In genomic region chr3R:8927817-8928625, dm6 we compare ENCODE assay signal across 1 fruit fly cellular context.
TF ChIP-seq lines count a peak whose summit lies in the region.

No protein-coding gene starts in this region.

TF ChIP-seq in whole organism, embryonic, 481 proteins besides CTCF, POLR2A, EP300 and RAD21 (continued from another document and continues in another):
- peak; percentile 44 for TF ChIP-seq mam (GFP tag; optimal IDR thresholded peaks at IDR 0.05; lab: Kevin White, UChicago)
- peak; percentile 80 for TF ChIP-seq CG4424 (GFP tag; optimal IDR thresholded peaks at IDR 0.05; lab: Kevin White, UChicago)
- TF ChIP-seq Deaf1 (tag; optimal IDR thresholded peaks at IDR 0.05; lab: Kevin White, UChicago): peak; percentile 38
- 0 out of 2 replicates have a peak, but pooled peaks have one; percentile 17 for TF ChIP-seq Ada2b (GFP tag; IDR thresholded peaks at IDR 0.05; lab: Robert Waterston, UW)
- peak; percentile 41 for TF ChIP-seq ewg (GFP tag; optimal IDR thresholded peaks at IDR 0.05; lab: Kevin White, UChicago)
- TF ChIP-seq amos (GFP tag; IDR thresholded peaks at IDR 0.05; lab: Robert Waterston, UW; ENCODE audit: partially characterized antibody): no peak
- TF ChIP-seq TFAM (GFP tag; optimal IDR thresholded peaks at IDR 0.05; lab: Kevin White, UChicago): no peak
- TF ChIP-seq dati (GFP tag; IDR thresholded peaks at IDR 0.05; lab: Robert Waterston, UW): 0 out of 2 replicates have a peak, but pooled peaks have one; percentile 15
- peak; percentile 69 for TF ChIP-seq CG10274 (GFP tag; optimal IDR thresholded peaks at IDR 0.05; lab: Kevin White, UChicago)
- TF ChIP-seq Awh (GFP tag; IDR thresholded peaks at IDR 0.05; lab: Robert Waterston, UW): no peak
- peak; percentile 68 for TF ChIP-seq CG7786 (GFP tag; optimal IDR thresholded peaks at IDR 0.05; lab: Kevin White, UChicago)
- TF ChIP-seq HHEX (GFP tag; optimal IDR thresholded peaks at IDR 0.05; lab: Kevin White, UChicago): peak; percentile 60
- peak; percentile 42 for TF ChIP-seq pb (GFP tag; optimal IDR thresholded peaks at IDR 0.05; lab: Kevin White, UChicago)
- TF ChIP-seq CG18619 (GFP tag; optimal IDR thresholded peaks at IDR 0.05; lab: Kevin White, UChicago): peak; percentile 53
- TF ChIP-seq CG12104 (GFP tag; optimal IDR thresholded peaks at IDR 0.05; lab: Kevin White, UChicago): peak; percentile 28
- TF ChIP-seq cas (GFP tag; IDR thresholded peaks at IDR 0.05; lab: Robert Waterston, UW): no peak
- TF ChIP-seq peb (GFP tag; IDR thresholded peaks at IDR 0.05; lab: Robert Waterston, UW): peak; percentile 69
- peak; percentile 35 for TF ChIP-seq NC2α (GFP tag; optimal IDR thresholded peaks at IDR 0.05; lab: Kevin White, UChicago)
- TF ChIP-seq vfl (GFP tag; optimal IDR thresholded peaks at IDR 0.05; lab: Kevin White, UChicago): peak; percentile 72
- peak; percentile 49 for TF ChIP-seq CG13296 (GFP tag; optimal IDR thresholded peaks at IDR 0.05; lab: Kevin White, UChicago)
- TF ChIP-seq Mes4 (GFP tag; optimal IDR thresholded peaks at IDR 0.05; lab: Kevin White, UChicago): peak; percentile 37
- TF ChIP-seq psq (GFP tag; optimal IDR thresholded peaks at IDR 0.05; lab: Kevin White, UChicago): no peak
- TF ChIP-seq tll (GFP tag; optimal IDR thresholded peaks at IDR 0.05; lab: Kevin White, UChicago): no peak
- peak in 1 of 2 experiments; percentile 10 for TF ChIP-seq crp (GFP tag; optimal IDR thresholded peaks at IDR 0.05; lab: Kevin White, UChicago)
- TF ChIP-seq bcd (GFP tag; optimal IDR thresholded peaks at IDR 0.05; lab: Kevin White, UChicago): peak; percentile 65
- TF ChIP-seq nerfin-1 (tag; optimal IDR thresholded peaks at IDR 0.05; lab: Kevin White, UChicago): peak; percentile 81
- TF ChIP-seq zen (tag; optimal IDR thresholded peaks at IDR 0.05; lab: Kevin White, UChicago): peak; percentile 96
- peak; percentile 80 for TF ChIP-seq zfh1 (GFP tag; IDR thresholded peaks at IDR 0.05; lab: Robert Waterston, UW)
- no peak for TF ChIP-seq Bgb (GFP tag; IDR thresholded peaks at IDR 0.05; lab: Robert Waterston, UW; ENCODE audit: partially characterized antibody)
- TF ChIP-seq seq (GFP tag; IDR thresholded peaks at IDR 0.05; lab: Robert Waterston, UW): peak; percentile 28; the same call in 1 of the 2 replicates
- TF ChIP-seq Dfd (GFP tag; optimal IDR thresholded peaks at IDR 0.05; lab: Kevin White, UChicago): no peak
- peak; percentile 84 for TF ChIP-seq CG8359 (GFP tag; optimal IDR thresholded peaks at IDR 0.05; lab: Kevin White, UChicago; ENCODE audit: borderline replicate concordance)
- TF ChIP-seq Hr39 (optimal IDR thresholded peaks at IDR 0.05; lab: Kevin White, UChicago): no peak
- no peak for TF ChIP-seq CG7928 (GFP tag; optimal IDR thresholded peaks at IDR 0.05; lab: Kevin White, UChicago)
- peak; percentile 0 for TF ChIP-seq CG2116 (GFP tag; optimal IDR thresholded peaks at IDR 0.05; lab: Kevin White, UChicago)
- peak; percentile 64 for TF ChIP-seq Usf (GFP tag; optimal IDR thresholded peaks at IDR 0.05; lab: Kevin White, UChicago)
- peak; percentile 3 for TF ChIP-seq CG1647 (GFP tag; optimal IDR thresholded peaks at IDR 0.05; lab: Kevin White, UChicago)
- TF ChIP-seq Mrtf (GFP tag; IDR thresholded peaks at IDR 0.05; lab: Robert Waterston, UW): peak; percentile 52; the same call in 1 of the 3 replicates
- peak; percentile 44 for TF ChIP-seq CG4730 (GFP tag; IDR thresholded peaks at IDR 0.05; lab: Robert Waterston, UW)
- peak; percentile 60 for TF ChIP-seq CG15073 (GFP tag; optimal IDR thresholded peaks at IDR 0.05; lab: Kevin White, UChicago)
- peak; percentile 48 for TF ChIP-seq CG12155 (GFP tag; optimal IDR thresholded peaks at IDR 0.05; lab: Kevin White, UChicago)
- no peak for TF ChIP-seq hth (optimal IDR thresholded peaks at IDR 0.05; lab: Kevin White, UChicago)
- peak; percentile 80 for TF ChIP-seq pfk (GFP tag; optimal IDR thresholded peaks at IDR 0.05; lab: Kevin White, UChicago)
- TF ChIP-seq CG2199 (GFP tag; IDR thresholded peaks at IDR 0.05; lab: Robert Waterston, UW): peak; percentile 92; the same call in 2 of the 3 replicates
- TF ChIP-seq CG11696 (GFP tag; IDR thresholded peaks at IDR 0.05; lab: Robert Waterston, UW): peak; percentile 99
- peak; percentile 73; the same call in 2 of the 4 replicates for TF ChIP-seq Gug (GFP tag; IDR thresholded peaks at IDR 0.05; lab: Robert Waterston, UW)
- TF ChIP-seq unc-4 (GFP tag; IDR thresholded peaks at IDR 0.05; lab: Robert Waterston, UW; ENCODE audit: partially characterized antibody): no peak
- TF ChIP-seq CG5180 (GFP tag; optimal IDR thresholded peaks at IDR 0.05; lab: Kevin White, UChicago): peak; percentile 23
- TF ChIP-seq gsb-n (tag; optimal IDR thresholded peaks at IDR 0.05; lab: Kevin White, UChicago): peak; percentile 82
- no peak for TF ChIP-seq Vsx1 (GFP tag; optimal IDR thresholded peaks at IDR 0.05; lab: Kevin White, UChicago)
- peak; percentile 41; the same call in 1 of the 2 replicates for TF ChIP-seq ttk (GFP tag; IDR thresholded peaks at IDR 0.05; lab: Robert Waterston, UW)
- peak; percentile 63 for TF ChIP-seq NfI (GFP tag; optimal IDR thresholded peaks at IDR 0.05; lab: Kevin White, UChicago)
- TF ChIP-seq CG7745 (tag; optimal IDR thresholded peaks at IDR 0.05; lab: Kevin White, UChicago): no peak
- TF ChIP-seq CG12236 (GFP tag; optimal IDR thresholded peaks at IDR 0.05; lab: Kevin White, UChicago): peak; percentile 78
- 0 out of 3 replicates have a peak, but pooled peaks have one; percentile 62 for TF ChIP-seq gce (GFP tag; IDR thresholded peaks at IDR 0.05; lab: Robert Waterston, UW)
- peak; percentile 59 for TF ChIP-seq scrt (GFP tag; optimal IDR thresholded peaks at IDR 0.05; lab: Kevin White, UChicago)
- TF ChIP-seq Dp (GFP tag; optimal IDR thresholded peaks at IDR 0.05; lab: Kevin White, UChicago): no peak
- peak; percentile 8 for TF ChIP-seq CG31388 (GFP tag; optimal IDR thresholded peaks at IDR 0.05; lab: Kevin White, UChicago)
- TF ChIP-seq sqz (GFP tag; optimal IDR thresholded peaks at IDR 0.05; lab: Kevin White, UChicago): no peak
- TF ChIP-seq ftz-f1 (GFP tag; optimal IDR thresholded peaks at IDR 0.05; lab: Kevin White, UChicago): no peak
- no peak for TF ChIP-seq CG9797 (GFP tag; optimal IDR thresholded peaks at IDR 0.05; lab: Kevin White, UChicago)
- peak; percentile 45 for TF ChIP-seq fd3F (GFP tag; optimal IDR thresholded peaks at IDR 0.05; lab: Kevin White, UChicago)
- TF ChIP-seq luna (GFP tag; optimal IDR thresholded peaks at IDR 0.05; lab: Kevin White, UChicago): no peak
- peak; percentile 44 for TF ChIP-seq CG10431 (GFP tag; optimal IDR thresholded peaks at IDR 0.05; lab: Kevin White, UChicago)
- TF ChIP-seq CG7556 (GFP tag; optimal IDR thresholded peaks at IDR 0.05; lab: Kevin White, UChicago): peak; percentile 76
- TF ChIP-seq ind (GFP tag; optimal IDR thresholded peaks at IDR 0.05; lab: Kevin White, UChicago): peak; percentile 81
- no peak for TF ChIP-seq Sin3A (optimal IDR thresholded peaks at IDR 0.05; lab: Kevin White, UChicago)
- TF ChIP-seq ash1 (GFP tag; optimal IDR thresholded peaks at IDR 0.05; lab: Kevin White, UChicago): no peak
- peak; percentile 29 for TF ChIP-seq run (tag; optimal IDR thresholded peaks at IDR 0.05; lab: Kevin White, UChicago)
- TF ChIP-seq rib (GFP tag; IDR thresholded peaks at IDR 0.05; lab: Robert Waterston, UW): peak; percentile 44; the same call in 1 of the 2 replicates
- no peak for TF ChIP-seq CG2889 (GFP tag; IDR thresholded peaks at IDR 0.05; lab: Robert Waterston, UW)
- peak; percentile 76 for TF ChIP-seq Fer3 (tag; optimal IDR thresholded peaks at IDR 0.05; lab: Kevin White, UChicago)
- TF ChIP-seq dysf (GFP tag; IDR thresholded peaks at IDR 0.05; lab: Robert Waterston, UW): peak; percentile 75
- peak; percentile 46 for TF ChIP-seq Bteb2 (GFP tag; optimal IDR thresholded peaks at IDR 0.05; lab: Kevin White, UChicago)
- TF ChIP-seq NFAT (GFP tag; IDR thresholded peaks at IDR 0.05; lab: Robert Waterston, UW): no peak
- TF ChIP-seq CG30431 (GFP tag; optimal IDR thresholded peaks at IDR 0.05; lab: Kevin White, UChicago): peak; percentile 72
- peak; percentile 44 for TF ChIP-seq CG13123 (GFP tag; optimal IDR thresholded peaks at IDR 0.05; lab: Kevin White, UChicago)
- no peak for TF ChIP-seq nom (GFP tag; optimal IDR thresholded peaks at IDR 0.05; lab: Kevin White, UChicago)
- peak; percentile 93 for TF ChIP-seq Med (GFP tag; lab: Kevin White, UChicago)
- TF ChIP-seq ham (GFP tag; IDR thresholded peaks at IDR 0.05; lab: Robert Waterston, UW): no peak
- no peak for TF ChIP-seq Adf1 (GFP tag; IDR thresholded peaks at IDR 0.05; lab: Robert Waterston, UW)
- TF ChIP-seq NK7.1 (GFP tag; optimal IDR thresholded peaks at IDR 0.05; lab: Kevin White, UChicago): no peak
- TF ChIP-seq H15 (GFP tag; IDR thresholded peaks at IDR 0.05; lab: Robert Waterston, UW): peak; percentile 42; the same call in 1 of the 3 replicates
- TF ChIP-seq exex (tag; optimal IDR thresholded peaks at IDR 0.05; lab: Kevin White, UChicago): peak; percentile 36
- TF ChIP-seq shn (GFP tag; optimal IDR thresholded peaks at IDR 0.05; lab: Kevin White, UChicago): peak; percentile 54
- no peak for TF ChIP-seq MESR4 (GFP tag; optimal IDR thresholded peaks at IDR 0.05; lab: Kevin White, UChicago)
- no peak for TF ChIP-seq bigmax (GFP tag; optimal IDR thresholded peaks at IDR 0.05; lab: Kevin White, UChicago)
- TF ChIP-seq eve (GFP tag; optimal IDR thresholded peaks at IDR 0.05; lab: Kevin White, UChicago): peak; percentile 78 to 84
- no peak for TF ChIP-seq gfzf (GFP tag; optimal IDR thresholded peaks at IDR 0.05; lab: Kevin White, UChicago)
- no peak for TF ChIP-seq h (optimal IDR thresholded peaks at IDR 0.05; lab: Kevin White, UChicago)
- peak; percentile 54 for TF ChIP-seq Hr3 (GFP tag; optimal IDR thresholded peaks at IDR 0.05; lab: Kevin White, UChicago)
- no peak for TF ChIP-seq CG17612 (GFP tag; IDR thresholded peaks at IDR 0.05; lab: Robert Waterston, UW)
- TF ChIP-seq mirr (GFP tag; optimal IDR thresholded peaks at IDR 0.05; lab: Kevin White, UChicago): no peak
- TF ChIP-seq CG10654 (GFP tag; optimal IDR thresholded peaks at IDR 0.05; lab: Kevin White, UChicago): peak; percentile 23
- peak; percentile 9 for TF ChIP-seq sug (tag; optimal IDR thresholded peaks at IDR 0.05; lab: Kevin White, UChicago)
- TF ChIP-seq CG10366 (GFP tag; IDR thresholded peaks at IDR 0.05; lab: Robert Waterston, UW): peak; percentile 21; the same call in 1 of the 2 replicates
- TF ChIP-seq CG14860 (GFP tag; IDR thresholded peaks at IDR 0.05; lab: Robert Waterston, UW; ENCODE audit: partially characterized antibody): no peak
- TF ChIP-seq CG12391 (tag; optimal IDR thresholded peaks at IDR 0.05; lab: Kevin White, UChicago): peak; percentile 83
- TF ChIP-seq CG9932 (GFP tag; IDR thresholded peaks at IDR 0.05; lab: Robert Waterston, UW): peak; percentile 45; the same call in 1 of the 2 replicates
- peak; percentile 74 for TF ChIP-seq tio (GFP tag; optimal IDR thresholded peaks at IDR 0.05; lab: Kevin White, UChicago)
- peak; percentile 45 for TF ChIP-seq disco-r (GFP tag; optimal IDR thresholded peaks at IDR 0.05; lab: Kevin White, UChicago)
- peak in 1 of 2 experiments; percentile 10 for TF ChIP-seq insv (GFP tag; optimal IDR thresholded peaks at IDR 0.05; lab: Kevin White, UChicago)
- peak; percentile 44 for TF ChIP-seq CG12769 (tag; optimal IDR thresholded peaks at IDR 0.05; lab: Kevin White, UChicago)
- peak; percentile 8 for TF ChIP-seq Fer2 (tag; optimal IDR thresholded peaks at IDR 0.05; lab: Kevin White, UChicago)
- no peak for TF ChIP-seq pzg (GFP tag; optimal IDR thresholded peaks at IDR 0.05; lab: Kevin White, UChicago)
- peak; percentile 68 for TF ChIP-seq CG9609 (GFP tag; optimal IDR thresholded peaks at IDR 0.05; lab: Kevin White, UChicago)
- peak; percentile 17 for TF ChIP-seq CG11723 (GFP tag; optimal IDR thresholded peaks at IDR 0.05; lab: Kevin White, UChicago)
- 0 out of 3 replicates have a peak, but pooled peaks have one; percentile 32 for TF ChIP-seq ase (GFP tag; IDR thresholded peaks at IDR 0.05; lab: Robert Waterston, UW)
- no peak; the same call in 2 of the 3 replicates for TF ChIP-seq CG6791 (GFP tag; IDR thresholded peaks at IDR 0.05; lab: Robert Waterston, UW; ENCODE audit: partially characterized antibody)
- peak; percentile 51; the same call in 1 of the 3 replicates for TF ChIP-seq ci (GFP tag; IDR thresholded peaks at IDR 0.05; lab: Robert Waterston, UW)
- peak; percentile 27 for TF ChIP-seq kay (GFP tag; optimal IDR thresholded peaks at IDR 0.05; lab: Kevin White, UChicago)
- peak; percentile 25 for TF ChIP-seq HLH54F (GFP tag; optimal IDR thresholded peaks at IDR 0.05; lab: Kevin White, UChicago)
- no peak for TF ChIP-seq grn (GFP tag; optimal IDR thresholded peaks at IDR 0.05; lab: Kevin White, UChicago)
- TF ChIP-seq CG17385 (GFP tag; optimal IDR thresholded peaks at IDR 0.05; lab: Kevin White, UChicago): peak; percentile 70
- no peak for TF ChIP-seq CG14014 (GFP tag; IDR thresholded peaks at IDR 0.05; lab: Robert Waterston, UW)
- TF ChIP-seq tap (tag; optimal IDR thresholded peaks at IDR 0.05; lab: Kevin White, UChicago): peak; percentile 88
- TF ChIP-seq CG4360 (GFP tag; IDR thresholded peaks at IDR 0.05; lab: Robert Waterston, UW): peak; percentile 82
- TF ChIP-seq hbn (GFP tag; IDR thresholded peaks at IDR 0.05; lab: Robert Waterston, UW; ENCODE audit: partially characterized antibody): no peak
- peak; percentile 59 for TF ChIP-seq CG11398 (GFP tag; optimal IDR thresholded peaks at IDR 0.05; lab: Kevin White, UChicago)
- peak; percentile 62 for TF ChIP-seq CG1529 (GFP tag; optimal IDR thresholded peaks at IDR 0.05; lab: Kevin White, UChicago)
- peak; percentile 81 for TF ChIP-seq crol (GFP tag; IDR thresholded peaks at IDR 0.05; lab: Robert Waterston, UW)
- TF ChIP-seq lab (GFP tag; optimal IDR thresholded peaks at IDR 0.05; lab: Kevin White, UChicago): peak; percentile 83
- peak; percentile 77 for TF ChIP-seq Fer1 (GFP tag; optimal IDR thresholded peaks at IDR 0.05; lab: Kevin White, UChicago)
- TF ChIP-seq HLH3B (GFP tag; IDR thresholded peaks at IDR 0.05; lab: Robert Waterston, UW): peak; percentile 38; the same call in 1 of the 2 replicates
- peak; percentile 96 for TF ChIP-seq CG10979 (tag; optimal IDR thresholded peaks at IDR 0.05; lab: Kevin White, UChicago)
- no peak for TF ChIP-seq HmgD (GFP tag; optimal IDR thresholded peaks at IDR 0.05; lab: Kevin White, UChicago)
- TF ChIP-seq Taf1 (GFP tag; IDR thresholded peaks at IDR 0.05; lab: Robert Waterston, UW): no peak
- TF ChIP-seq CG14667 (GFP tag; IDR thresholded peaks at IDR 0.05; lab: Robert Waterston, UW): no peak
- no peak for TF ChIP-seq hb (GFP tag; IDR thresholded peaks at IDR 0.05; lab: Robert Waterston, UW; ENCODE audit: partially characterized antibody)
- TF ChIP-seq Ssrp (tag; optimal IDR thresholded peaks at IDR 0.05; lab: Kevin White, UChicago): peak; percentile 73
